Worm (Caenorhabditis elegans) whole organism, midembryonic: Measurements from ENCODE around the gene ivph-3.

Experiments used
- T22C8.4 ChIP-seq: fragments of 200-800 bp; sonication (Bioruptor generic); IDR thresholded peaks from 2 replicates; pipeline ENCODE4 v1.3.6; 2022; ENCODE audit warnings: missing genetic modification characterization, missing compliant biosample characterization
- cog-1 ChIP-seq: sonication (generic microtip); optimal IDR thresholded peaks from 2 replicates; lab custom pipeline; 2016; ENCODE audit warnings: missing genetic modification characterization, missing compliant biosample characterization
- flt-1 ChIP-seq: fragments of 200-800 bp; sonication (Bioruptor generic); IDR thresholded peaks from 2 replicates; pipeline ENCODE4 v1.3.6; 2022; ENCODE audit warnings: missing genetic modification characterization, missing compliant biosample characterization
- klf-2 ChIP-seq: fragments of 200-800 bp; sonication (Bioruptor generic); conservative IDR thresholded peaks from 2 replicates; pipeline ENCODE4 v1.3.6; 2022; ENCODE audit warnings: missing genetic modification reagents, missing genetic modification characterization, missing compliant biosample characterization
- med-1 ChIP-seq: sonication (generic microtip); optimal IDR thresholded peaks from 2 replicates; lab custom pipeline; 2017; ENCODE audit warnings: missing genetic modification characterization, mild to moderate bottlenecking, missing compliant biosample characterization, antibody characterized with exemption, missing genetic modification reagents; ENCODE audit not compliant: insufficient read depth
- ref-1 ChIP-seq: fragments of 200-800 bp; sonication (Bioruptor generic); conservative IDR thresholded peaks from 2 replicates; pipeline ENCODE4 v1.3.6; 2022; ENCODE audit warnings: missing genetic modification reagents, missing genetic modification characterization, missing compliant biosample characterization
- tab-1 ChIP-seq: fragments of 200-800 bp; sonication (Bioruptor generic); IDR thresholded peaks from 2 replicates; pipeline ENCODE4 v1.3.6; 2022; ENCODE audit warnings: missing genetic modification characterization, missing compliant biosample characterization
- ztf-23 ChIP-seq: fragments of 200-800 bp; sonication (Bioruptor generic); IDR thresholded peaks from 2 replicates; pipeline ENCODE4 v1.3.6; 2022; ENCODE audit warnings: missing genetic modification reagents, missing genetic modification characterization, missing compliant biosample characterization
- ztf-29 ChIP-seq: fragments of 200-800 bp; sonication (Bioruptor generic); IDR thresholded peaks from 2 replicates; pipeline ENCODE4 v1.3.6; 2022; ENCODE audit warnings: missing genetic modification reagents, missing genetic modification characterization, missing compliant biosample characterization

ivph-3 gene

ce11 chrIV:3029882-3030281, 23.6 kb upstream of the ivph-3 start:
- no peak for TF ChIP-seq ref-1 (GFP tag; lab: Robert Waterston, UW)
- TF ChIP-seq flt-1 (GFP tag; lab: Robert Waterston, UW), result no peak
- TF ChIP-seq med-1 (GFP tag; lab: Kevin White, UChicago), result no peak
- no peak for TF ChIP-seq tab-1 (GFP tag; lab: Robert Waterston, UW)
- no peak for TF ChIP-seq cog-1
- no peak for TF ChIP-seq ztf-29 (GFP tag; lab: Robert Waterston, UW)
- TF ChIP-seq T22C8.4 (GFP tag; lab: Robert Waterston, UW), result no peak
- no peak for TF ChIP-seq ztf-23
- no peak for TF ChIP-seq klf-2 (GFP tag; lab: Robert Waterston, UW)

DNA sequence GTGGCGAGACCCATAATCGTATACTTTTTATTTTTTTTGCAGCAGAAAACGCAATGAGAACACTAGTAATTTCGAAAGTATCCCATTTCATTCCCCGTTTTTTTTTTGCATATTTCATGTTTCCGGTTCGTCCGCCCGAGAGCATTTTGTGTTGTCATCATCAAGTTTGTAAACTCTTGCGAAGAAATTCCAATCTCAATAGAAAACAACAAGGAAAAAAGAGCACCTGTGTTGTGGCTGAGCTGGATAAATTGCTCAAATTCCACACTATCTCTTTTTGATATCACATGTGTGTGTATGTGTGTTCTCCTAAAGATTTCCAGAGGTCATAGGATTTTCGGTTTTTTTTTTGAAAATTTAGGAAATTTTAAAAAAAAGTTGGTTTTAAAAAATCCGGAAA, 21.5 kb upstream of the ivph-3 start:
- TF ChIP-seq klf-2 (GFP tag; lab: Robert Waterston, UW), result no peak
- TF ChIP-seq ztf-23, result no peak
- TF ChIP-seq ztf-29 (GFP tag; lab: Robert Waterston, UW), result no peak
- TF ChIP-seq T22C8.4 (GFP tag; lab: Robert Waterston, UW), result no peak

ce11 chrIV:3035375-3035774, 18.2 kb upstream of the ivph-3 start:
- TF ChIP-seq cog-1, result no peak
- no peak for TF ChIP-seq tab-1 (GFP tag; lab: Robert Waterston, UW)

DNA sequence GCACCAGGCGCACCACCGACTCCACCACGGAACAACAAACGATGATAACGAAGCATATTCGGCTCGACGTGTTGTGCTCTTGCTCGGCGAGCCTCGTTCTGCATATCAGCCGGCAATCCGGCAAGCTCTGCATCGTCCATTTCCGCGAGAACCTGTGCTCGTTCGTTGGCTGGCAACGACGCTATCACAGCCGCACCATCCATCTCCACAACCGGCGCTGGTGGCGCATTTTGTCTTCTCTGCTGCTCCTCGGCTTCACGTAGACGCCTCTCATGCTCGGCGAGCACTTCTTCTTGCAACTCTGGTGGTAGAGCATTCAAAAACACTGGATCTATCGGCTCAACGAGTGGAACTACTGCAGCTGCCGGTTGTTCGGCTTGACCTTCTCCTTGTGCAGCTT, 15.6 kb upstream of the ivph-3 start:
- TF ChIP-seq ref-1 (GFP tag; lab: Robert Waterston, UW), result no peak
- no peak for TF ChIP-seq ztf-23
- no peak for TF ChIP-seq T22C8.4 (GFP tag; lab: Robert Waterston, UW)
- TF ChIP-seq klf-2 (GFP tag; lab: Robert Waterston, UW), result no peak
- TF ChIP-seq tab-1 (GFP tag; lab: Robert Waterston, UW), result no peak
- TF ChIP-seq flt-1 (GFP tag; lab: Robert Waterston, UW), result no peak
- no peak for TF ChIP-seq ztf-29 (GFP tag; lab: Robert Waterston, UW)

DNA sequence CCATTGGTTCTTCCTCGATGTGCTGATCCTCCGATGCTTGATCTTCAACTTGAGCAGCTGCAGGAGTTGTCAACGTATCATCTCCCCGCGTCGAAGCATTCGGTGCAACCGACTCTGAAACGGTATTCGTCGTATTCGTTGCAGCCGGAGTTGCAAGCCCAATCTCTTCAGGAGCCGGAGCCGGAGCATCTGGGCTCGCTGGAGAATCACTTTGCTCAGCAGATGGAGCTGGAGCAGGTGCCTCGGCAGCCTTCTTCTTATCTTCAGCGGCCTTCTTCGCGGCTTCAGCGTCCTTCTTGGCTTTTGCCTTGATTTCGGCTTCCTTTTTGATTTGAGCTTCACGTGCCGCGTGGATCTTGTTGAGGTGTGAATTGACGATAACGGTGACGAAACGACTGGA, 14.8 kb upstream of the ivph-3 start:
- no peak for TF ChIP-seq cog-1
- no peak for TF ChIP-seq tab-1 (GFP tag; lab: Robert Waterston, UW)
- no peak for TF ChIP-seq ztf-23
- TF ChIP-seq T22C8.4 (GFP tag; lab: Robert Waterston, UW), result no peak
- no peak for TF ChIP-seq ref-1 (GFP tag; lab: Robert Waterston, UW)
- TF ChIP-seq ztf-29 (GFP tag; lab: Robert Waterston, UW), result no peak
- no peak for TF ChIP-seq flt-1 (GFP tag; lab: Robert Waterston, UW)
- TF ChIP-seq med-1 (GFP tag; lab: Kevin White, UChicago), result no peak
- TF ChIP-seq klf-2 (GFP tag; lab: Robert Waterston, UW), result no peak

- TF ChIP-seq ztf-29 (GFP tag; lab: Robert Waterston, UW) (no peak), ref-1 (GFP tag; lab: Robert Waterston, UW) (no peak), ztf-23 (no peak), klf-2 (GFP tag; lab: Robert Waterston, UW) (no peak), cog-1 (no peak), med-1 (GFP tag; lab: Kevin White, UChicago) (no peak), T22C8.4 (GFP tag; lab: Robert Waterston, UW) (no peak), flt-1 (GFP tag; lab: Robert Waterston, UW) (no peak), tab-1 (GFP tag; lab: Robert Waterston, UW) (no peak)
Measured at ce11 chrIV:3044158-3044557, 9.4 kb upstream of the ivph-3 start.

DNA sequence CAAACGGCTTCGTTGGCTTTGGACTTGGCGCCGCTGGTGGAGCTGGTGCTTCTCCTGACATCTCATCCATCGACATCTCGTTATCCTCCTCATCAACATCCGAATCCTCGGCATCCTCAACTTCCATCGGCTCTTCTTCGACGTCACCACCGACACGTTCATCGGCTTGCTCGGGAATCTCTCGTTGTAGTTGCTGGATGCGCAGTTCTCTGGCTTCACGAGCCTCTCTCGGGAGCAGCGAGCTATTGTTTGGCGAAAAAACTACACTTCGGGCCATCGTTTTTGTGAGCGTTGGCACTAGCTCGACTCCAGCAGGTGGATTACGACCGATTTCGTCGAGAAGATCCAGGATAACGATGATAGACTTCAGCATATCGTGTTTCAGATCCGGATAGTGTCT, 7.5 kb upstream of the ivph-3 start:
- TF ChIP-seq med-1 (GFP tag; lab: Kevin White, UChicago) (no peak), ztf-23 (no peak)

DNA sequence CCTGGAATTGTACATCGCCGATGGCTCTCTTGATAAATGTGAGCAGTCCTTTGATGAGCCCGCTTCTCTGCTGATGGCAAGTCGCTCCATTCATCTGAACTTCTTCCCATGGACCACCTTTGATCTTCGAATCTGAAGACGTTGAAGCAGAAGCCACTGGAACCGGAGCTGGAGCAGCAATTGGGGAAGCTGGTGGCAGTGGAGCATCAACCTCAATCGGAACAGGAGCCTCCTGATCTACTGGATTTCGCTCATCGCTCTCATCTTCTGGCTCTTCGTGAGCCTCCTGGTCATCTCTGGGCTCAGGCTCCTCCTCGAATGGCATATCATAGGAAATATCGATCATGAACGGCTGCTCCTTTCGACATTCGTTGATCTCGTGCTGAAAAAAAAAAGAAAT, 6.6 kb upstream of the ivph-3 start:
- TF ChIP-seq ref-1 (GFP tag; lab: Robert Waterston, UW), result no peak
- TF ChIP-seq tab-1 (GFP tag; lab: Robert Waterston, UW), result no peak

DNA sequence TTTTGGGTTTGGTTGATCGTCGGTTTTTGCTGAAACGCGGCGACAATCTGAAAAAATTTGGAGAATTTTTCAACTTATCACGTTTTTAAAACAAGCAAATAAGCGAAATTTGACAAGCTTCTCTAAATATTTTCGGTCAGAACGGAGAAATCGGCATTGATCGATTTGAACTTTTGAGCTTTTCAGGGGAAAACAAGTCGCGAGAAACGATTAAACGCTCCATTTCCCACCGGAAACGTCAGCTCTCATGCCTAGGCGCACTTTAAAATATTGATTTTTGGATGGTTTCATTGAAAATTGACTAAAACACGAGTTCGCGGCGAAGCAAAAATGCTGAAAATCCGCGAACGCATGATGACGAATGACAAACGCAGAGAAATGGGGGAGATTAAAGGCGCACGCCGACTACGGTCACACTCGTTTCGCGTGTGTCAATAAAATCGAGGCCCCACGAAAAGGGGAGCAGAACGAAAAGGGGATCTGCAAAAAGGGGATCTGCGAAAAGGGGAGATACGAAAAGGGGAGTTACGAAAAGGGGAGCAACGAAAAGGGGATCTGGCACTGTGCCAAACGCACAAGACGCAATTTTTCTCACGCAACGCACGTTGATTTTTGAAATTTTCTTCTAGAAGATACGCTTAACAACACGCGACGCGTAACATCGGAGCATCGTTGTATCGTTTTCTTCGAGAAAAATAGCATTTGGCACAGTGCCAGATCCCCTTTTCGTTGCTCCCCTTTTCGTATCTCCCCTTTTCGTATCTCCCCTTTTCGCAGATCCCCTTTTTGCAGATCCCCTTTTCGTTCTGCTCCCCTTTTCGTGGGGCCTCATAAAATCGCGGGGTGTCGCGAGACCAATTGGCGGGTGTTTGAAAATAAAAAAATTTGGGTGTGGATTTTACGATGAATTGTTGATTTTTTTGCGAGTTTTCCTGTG, 3.2 kb upstream of the ivph-3 start, which contains the start of gene eel-1:
Gene eel-1 (minus strand): TSS at position 51 of the 937 bp plus-strand sequence.
- TF ChIP-seq ztf-23 (peak; percentile 93), T22C8.4 (GFP tag; lab: Robert Waterston, UW) (peak; percentile 88), ztf-29 (GFP tag; lab: Robert Waterston, UW) (peak; percentile 84), ref-1 (GFP tag; lab: Robert Waterston, UW) (peak; percentile 85), klf-2 (GFP tag; lab: Robert Waterston, UW) (peak; percentile 99), flt-1 (GFP tag; lab: Robert Waterston, UW) (peak; percentile 94), tab-1 (GFP tag; lab: Robert Waterston, UW) (peak; percentile 89)

- no peak for TF ChIP-seq tab-1 (GFP tag; lab: Robert Waterston, UW)
- TF ChIP-seq med-1 (GFP tag; lab: Kevin White, UChicago), result no peak
- TF ChIP-seq ztf-29 (GFP tag; lab: Robert Waterston, UW), result no peak
Measured at ce11 chrIV:3055320-3055719, 1.8 kb downstream of the ivph-3 start.
